Worm (Caenorhabditis elegans) whole organism, L4/young adult: Measurements from ENCODE around the gene C25E10.4.

Experiments used
- W03F9.2 ChIP-seq: fragments of 150-350 bp; optimal IDR thresholded peaks from 2 replicates; lab custom pipeline; 2014; ENCODE audit warnings: missing biosample characterization, missing genetic modification characterization
- dao-5 ChIP-seq: sonication (generic microtip); optimal IDR thresholded peaks from 2 replicates; lab custom pipeline; 2016; ENCODE audit warnings: missing genotype, missing genetic modification characterization, moderate library complexity, missing compliant biosample characterization
- him-1 ChIP-seq: sonication (generic microtip); optimal IDR thresholded peaks from 2 replicates; lab custom pipeline; 2016; ENCODE audit warnings: missing genotype, missing genetic modification reagents, missing genetic modification characterization, missing compliant biosample characterization

The C25E10.4 gene

ce11 chrV:9078067-9078581, 44.8 kb downstream of the C25E10.4 start:
- TF ChIP-seq W03F9.2 (tag; lab: Kevin White, UChicago) (no peak), him-1 (tag; lab: Kevin White, UChicago) (no peak), dao-5 (tag; lab: Kevin White, UChicago) (no peak)

- TF ChIP-seq him-1 (tag; lab: Kevin White, UChicago): no peak
- TF ChIP-seq dao-5 (tag; lab: Kevin White, UChicago): no peak
- no peak for TF ChIP-seq W03F9.2 (tag; lab: Kevin White, UChicago)
Observed at ce11 chrV:9078815-9079525, 45.6 kb downstream of the C25E10.4 start.

ce11 chrV:9079965-9080432, 46.6 kb downstream of the C25E10.4 start:
- no peak for TF ChIP-seq W03F9.2 (tag; lab: Kevin White, UChicago)
- no peak for TF ChIP-seq dao-5 (tag; lab: Kevin White, UChicago)
- TF ChIP-seq him-1 (tag; lab: Kevin White, UChicago): no peak

ce11 chrV:9081410-9081809, 48.0 kb downstream of the C25E10.4 start:
- no peak for TF ChIP-seq W03F9.2 (tag; lab: Kevin White, UChicago)
- no peak for TF ChIP-seq him-1 (tag; lab: Kevin White, UChicago)
- TF ChIP-seq dao-5 (tag; lab: Kevin White, UChicago): no peak

- no peak for TF ChIP-seq him-1 (tag; lab: Kevin White, UChicago)
- TF ChIP-seq dao-5 (tag; lab: Kevin White, UChicago): no peak
Observed at ce11 chrV:9082350-9082749, 49.0 kb downstream of the C25E10.4 start.

- no peak for TF ChIP-seq dao-5 (tag; lab: Kevin White, UChicago)
- no peak for TF ChIP-seq him-1 (tag; lab: Kevin White, UChicago)
- no peak for TF ChIP-seq W03F9.2 (tag; lab: Kevin White, UChicago)
Observed at ce11 chrV:9084252-9084651, 50.9 kb downstream of the C25E10.4 start.
